Worm (Caenorhabditis elegans): ENCODE results near the gene ccch-2.
"Not testable (repeated sequence)": the region's sequence is repeated elsewhere in the genome, so short reads cannot be mapped to it uniquely, and the experiment has no call there.

ccch-2 gene

DNA sequence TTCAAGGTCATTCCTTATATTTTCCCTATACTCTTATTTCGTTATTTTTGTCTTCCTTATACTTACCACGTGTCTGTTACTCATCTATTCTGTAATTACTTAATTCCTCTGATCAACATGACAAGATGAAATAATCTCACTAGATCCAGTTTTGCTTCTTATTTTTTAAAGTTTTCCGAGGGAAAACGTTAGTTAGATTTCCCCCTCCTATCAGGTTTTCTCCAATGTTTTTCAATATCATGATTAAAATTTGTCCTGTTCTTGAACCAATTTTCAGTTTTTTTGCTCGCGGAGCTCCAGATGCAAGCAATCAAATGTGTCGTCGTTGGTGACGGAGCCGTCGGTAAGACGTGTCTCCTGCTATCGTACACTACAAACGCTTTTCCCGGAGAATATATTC is 29.9 kb downstream of the ccch-2 start, which contains the start of gene rac-2:
Gene rac-2, plus strand, starts transcription at position 301 of the 400 bp plus-strand sequence.
- not testable (repeated sequence) for TF ChIP-seq pqm-1 (tag; optimal IDR thresholded peaks at IDR 0.05); elt-2 (tag; optimal IDR thresholded peaks at IDR 0.05); fkh-4 (tag; optimal IDR thresholded peaks at IDR 0.05; ENCODE audit: borderline replicate concordance)

DNA sequence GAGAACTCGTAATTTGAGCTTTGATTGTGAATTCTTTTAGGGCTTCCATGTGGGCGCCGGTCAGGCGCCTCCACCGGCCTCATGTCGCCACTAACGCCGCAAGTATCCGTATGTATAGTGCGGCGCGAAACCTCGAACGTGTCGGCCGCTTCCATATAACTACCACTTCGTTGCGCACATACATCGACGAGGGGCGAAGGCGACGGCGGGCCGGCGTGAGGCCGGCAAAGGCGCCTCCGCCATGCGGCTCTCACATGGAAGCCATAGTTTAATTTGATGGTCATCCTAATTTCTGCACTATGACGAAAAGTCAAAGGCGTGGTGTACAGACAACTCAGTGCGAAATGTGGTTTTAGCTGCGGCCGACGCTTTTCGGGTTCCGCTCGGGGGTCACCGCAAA is 32.1 kb downstream of the ccch-2 start:
- TF ChIP-seq ceh-88 (GFP tag; IDR thresholded peaks at IDR 0.05), result no peak

DNA sequence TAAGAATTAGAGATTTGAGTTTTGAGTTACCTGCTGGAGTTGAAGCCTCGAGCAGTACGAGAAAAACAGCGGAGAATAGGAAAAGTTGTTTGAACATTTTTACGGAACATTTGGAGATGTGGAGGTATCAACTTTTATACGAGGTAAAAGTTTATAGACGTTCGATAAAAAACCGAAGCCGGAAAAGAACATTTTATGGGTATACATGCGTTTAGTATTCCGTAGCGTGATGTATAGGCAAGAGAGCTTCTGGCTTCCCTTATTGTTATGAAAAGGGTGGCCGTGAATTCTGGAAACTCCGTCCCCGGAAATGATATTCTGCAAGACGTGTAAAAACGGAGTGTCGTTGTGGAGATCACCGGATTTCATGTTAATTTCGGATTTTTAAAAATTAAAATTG is 42.4 kb downstream of the ccch-2 start, which contains the start of gene K03D3.5:
Gene K03D3.5, minus strand, starts transcription at position 101 of the 400 bp plus-strand sequence.
- TF ChIP-seq ceh-88 (GFP tag; IDR thresholded peaks at IDR 0.05), result no peak
- no peak for TF ChIP-seq lir-3 (tag; optimal IDR thresholded peaks at IDR 0.05; ENCODE audit: poor library complexity)
- TF ChIP-seq pqm-1 (tag; optimal IDR thresholded peaks at IDR 0.05), result no peak
- TF ChIP-seq ztf-4 (tag; optimal IDR thresholded peaks at IDR 0.05), result no peak
- no peak for TF ChIP-seq vab-15 (tag; optimal IDR thresholded peaks at IDR 0.05)

DNA sequence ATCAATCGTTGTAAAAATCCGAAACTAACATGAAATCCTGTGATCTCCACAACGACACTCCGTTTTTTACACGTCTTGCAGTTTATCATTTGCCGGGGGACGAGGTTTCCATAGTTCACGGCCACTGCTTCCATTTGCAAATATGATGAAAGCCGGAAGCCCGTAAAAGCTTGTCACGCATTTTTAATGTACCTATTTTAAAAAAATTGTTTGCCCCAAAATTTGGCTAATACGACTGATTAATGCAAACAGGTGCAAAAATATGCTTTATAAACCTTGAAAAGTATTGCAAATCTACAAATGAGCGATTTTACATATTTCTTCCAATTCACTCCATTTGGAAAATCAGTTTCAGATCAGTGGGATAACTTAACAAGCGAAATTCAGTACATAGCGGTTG is 42.9 kb downstream of the ccch-2 start, which contains the start of gene srz-61:
Gene srz-61, plus strand, starts transcription at position 301 of the 400 bp plus-strand sequence.
- TF ChIP-seq snpc-4 (tag; optimal IDR thresholded peaks at IDR 0.05) (no peak), skn-1 (tag; optimal IDR thresholded peaks at IDR 0.05) (no peak), ceh-82 (tag; optimal IDR thresholded peaks at IDR 0.05) (no peak)

- no peak for TF ChIP-seq elt-3 (tag; optimal IDR thresholded peaks at IDR 0.05)
- peak; percentile 11 for TF ChIP-seq hlh-4 (tag; optimal IDR thresholded peaks at IDR 0.05)
- TF ChIP-seq lin-13 (GFP tag; optimal IDR thresholded peaks at IDR 0.05), result no peak
- no peak for TF ChIP-seq snu-23 (GFP tag; optimal IDR thresholded peaks at IDR 0.05)
- TF ChIP-seq nhr-47 (tag; optimal IDR thresholded peaks at IDR 0.05), result no peak
These were observed 45.4 kb downstream of the ccch-2 start, which contains the start of gene srz-104 for ce11 chrIV:16323373-16323772. Gene srz-104, plus strand, starts transcription at chrIV:16323673.

DNA sequence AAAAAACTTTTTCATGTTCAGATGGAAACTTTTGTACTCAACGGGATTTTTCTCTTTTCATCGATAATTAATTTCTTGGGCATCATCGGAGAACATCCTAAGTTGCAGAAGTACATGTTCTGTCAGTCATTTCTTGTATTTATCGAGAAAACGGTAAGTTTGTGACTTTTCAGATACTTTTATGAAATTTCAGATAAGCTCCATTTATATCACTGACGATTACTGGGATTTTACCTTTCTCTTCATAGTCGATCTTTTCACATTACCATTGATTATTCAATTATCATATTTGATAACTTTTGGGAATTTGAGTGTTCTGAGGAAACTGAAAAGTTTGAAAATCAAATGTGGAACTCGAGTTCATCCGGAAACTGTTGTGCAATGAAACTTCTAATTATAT is 46.6 kb downstream of the ccch-2 start, which contains the start of gene srz-105:
Gene srz-105, plus strand, starts transcription at position 301 of the 400 bp plus-strand sequence.
- TF ChIP-seq ceh-88 (GFP tag; IDR thresholded peaks at IDR 0.05) (no peak), nhr-85 (tag) (no peak), C04F5.9 (tag; optimal IDR thresholded peaks at IDR 0.05) (no peak), unc-30 (tag; optimal IDR thresholded peaks at IDR 0.05) (no peak), alr-1 (tag; optimal IDR thresholded peaks at IDR 0.05; ENCODE audit: borderline replicate concordance) (no peak), C16A3.4 (tag; optimal IDR thresholded peaks at IDR 0.05) (no peak), efl-3 (GFP tag; optimal IDR thresholded peaks at IDR 0.05) (no peak), ztf-4 (tag; optimal IDR thresholded peaks at IDR 0.05) (no peak), sup-37 (GFP tag; optimal IDR thresholded peaks at IDR 0.05) (no peak), nhr-84 (tag; optimal IDR thresholded peaks at IDR 0.05) (no peak), vab-15 (tag; optimal IDR thresholded peaks at IDR 0.05) (no peak), elt-2 (tag; optimal IDR thresholded peaks at IDR 0.05) (no peak), ces-1 (GFP tag; optimal IDR thresholded peaks at IDR 0.05) (no peak), nhr-20 (tag; optimal IDR thresholded peaks at IDR 0.05) (no peak), mep-1 (tag; optimal IDR thresholded peaks at IDR 0.05) (no peak), ets-5 (GFP tag; IDR thresholded peaks at IDR 0.05) (no peak), snpc-4 (tag; optimal IDR thresholded peaks at IDR 0.05) (no peak), xbp-1 (tag; optimal IDR thresholded peaks at IDR 0.05) (no peak), tlp-1 (tag; optimal IDR thresholded peaks at IDR 0.05) (no peak), unc-62 (GFP tag; optimal IDR thresholded peaks at IDR 0.05) (no peak)

- no peak for TF ChIP-seq fkh-8 (tag; optimal IDR thresholded peaks at IDR 0.05)
- TF ChIP-seq blmp-1 (tag; optimal IDR thresholded peaks at IDR 0.05), result no peak
- no peak for TF ChIP-seq pag-3 (tag; optimal IDR thresholded peaks at IDR 0.05; ENCODE audit: borderline replicate concordance, insufficient read depth)
- no peak for TF ChIP-seq mab-9 (GFP tag; IDR thresholded peaks at IDR 0.05)
- no peak for TF ChIP-seq hlh-4 (tag; optimal IDR thresholded peaks at IDR 0.05)
- TF ChIP-seq ceh-63 (GFP tag; optimal IDR thresholded peaks at IDR 0.05), result no peak
- TF ChIP-seq C34B4.2 (tag; optimal IDR thresholded peaks at IDR 0.05), result no peak
- TF ChIP-seq nhr-11 (tag; optimal IDR thresholded peaks at IDR 0.05), result no peak
- TF ChIP-seq skn-1 (tag; optimal IDR thresholded peaks at IDR 0.05), result no peak
- TF ChIP-seq hpl-2 (GFP tag; optimal IDR thresholded peaks at IDR 0.05), result no peak
- TF ChIP-seq zip-4 (GFP tag; optimal IDR thresholded peaks at IDR 0.05), result no peak
- TF ChIP-seq xbp-1 (tag; optimal IDR thresholded peaks at IDR 0.05), result no peak
- no peak for TF ChIP-seq swsn-7 (tag; optimal IDR thresholded peaks at IDR 0.05)
- TF ChIP-seq pax-3 (tag; optimal IDR thresholded peaks at IDR 0.05), result no peak
- no peak for TF ChIP-seq sup-37 (GFP tag; optimal IDR thresholded peaks at IDR 0.05)
These were observed 50.5 kb downstream of the ccch-2 start, which contains the start of gene K03D3.2 for ce11 chrIV:16328519-16328918. Gene K03D3.2, minus strand, starts transcription at chrIV:16328619.
